Worm (Caenorhabditis elegans): ENCODE results near the gene col-177.

DNA sequence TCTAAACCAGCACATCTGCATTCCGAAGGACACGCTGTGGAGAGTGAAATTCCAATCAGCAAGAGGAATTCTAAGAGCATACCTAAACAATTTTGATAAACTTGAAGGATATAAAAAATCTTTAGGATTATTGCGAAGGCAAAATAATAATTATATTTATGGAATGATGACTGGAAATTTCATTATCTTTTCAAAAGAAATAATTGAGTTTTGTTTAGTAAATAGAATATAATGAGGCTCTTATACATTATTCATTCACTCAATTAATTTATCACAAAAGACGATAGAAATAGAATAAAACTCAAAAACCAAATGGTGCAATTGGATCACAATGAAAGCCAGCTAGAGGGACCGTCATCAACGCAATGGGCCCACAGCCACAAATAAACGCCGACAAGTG lies 22.5 kb downstream of the col-177 start, which contains the start of gene pxn-2:
- TF ChIP-seq efl-1 (GFP tag; optimal IDR thresholded peaks at IDR 0.05) = no peak
- no peak for TF ChIP-seq gei-17 (GFP tag; optimal IDR thresholded peaks at IDR 0.05)
- TF ChIP-seq nfya-1 (tag; optimal IDR thresholded peaks at IDR 0.05; ENCODE audit: borderline replicate concordance, insufficient read depth) = no peak
